Fruit fly (Drosophila melanogaster): ENCODE data around the gene Jon25Biii.
A peak's percentile ranks its signal among the peaks of the same experiment; 100 is the strongest.

The Jon25Biii gene

DNA sequence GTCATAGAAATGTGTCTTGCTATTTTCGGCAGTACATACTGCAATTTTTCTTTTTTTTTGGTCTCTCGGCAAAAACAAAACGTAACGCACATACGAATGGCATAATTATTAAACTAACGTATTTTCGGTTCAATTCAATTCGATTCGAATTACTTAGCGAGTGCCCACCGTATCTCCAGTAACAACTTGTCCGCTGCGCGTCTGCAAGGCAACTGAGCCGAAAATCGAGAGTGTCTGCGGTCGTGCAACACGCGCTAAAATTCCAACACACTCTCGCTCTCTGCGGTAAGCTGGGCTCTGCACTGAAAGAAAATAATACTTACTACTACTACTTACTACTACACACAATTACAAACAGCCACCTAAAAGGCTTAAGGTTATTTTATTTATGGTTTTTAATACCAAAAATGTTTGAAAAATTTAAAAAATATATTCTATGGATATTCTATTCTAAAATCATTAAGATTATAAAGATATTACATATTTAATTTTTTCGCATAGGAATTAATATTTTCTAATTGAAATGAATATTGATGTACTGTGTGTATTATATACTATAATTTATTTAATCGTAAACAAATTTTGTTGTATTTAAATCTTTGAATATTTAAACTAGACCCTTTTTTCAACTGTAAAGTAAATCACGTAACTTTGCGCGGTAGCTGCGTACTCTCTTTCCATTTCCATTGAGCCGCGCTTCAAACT is 43.9 kb downstream of the Jon25Biii start, which contains the start of gene snsl (continued):
- peak in 1 of 2 experiments; percentile 58 for TF ChIP-seq Hr78 (GFP tag; optimal IDR thresholded peaks at IDR 0.05)
- TF ChIP-seq gsb-n (tag; optimal IDR thresholded peaks at IDR 0.05), result peak; percentile 42
- 0 out of 2 replicates have a peak, but pooled peaks have one; percentile 36 for TF ChIP-seq CG42726 (GFP tag; IDR thresholded peaks at IDR 0.05; ENCODE audit: partially characterized antibody)
- TF ChIP-seq kni (GFP tag; optimal IDR thresholded peaks at IDR 0.05), result no peak
- TF ChIP-seq pita (GFP tag; optimal IDR thresholded peaks at IDR 0.05), result no peak
- TF ChIP-seq HHEX (GFP tag; optimal IDR thresholded peaks at IDR 0.05), result peak; percentile 23
- TF ChIP-seq D19A (tag; optimal IDR thresholded peaks at IDR 0.05), result peak; percentile 67
- TF ChIP-seq tgo (GFP tag; IDR thresholded peaks at IDR 0.05), result no peak
- no peak for TF ChIP-seq NC2α (GFP tag; optimal IDR thresholded peaks at IDR 0.05)
- peak; percentile 63 for TF ChIP-seq Ptx1 (GFP tag; IDR thresholded peaks at IDR 0.05)
- TF ChIP-seq Lhr (GFP tag; optimal IDR thresholded peaks at IDR 0.05), result no peak
- no peak for TF ChIP-seq Trl (optimal IDR thresholded peaks at IDR 0.05)
- no peak for TF ChIP-seq Trl (GFP tag; optimal IDR thresholded peaks at IDR 0.05)
- TF ChIP-seq CG17385 (GFP tag; optimal IDR thresholded peaks at IDR 0.05), result peak; percentile 71
- peak; percentile 31 for TF ChIP-seq BtbVII (GFP tag; optimal IDR thresholded peaks at IDR 0.05)
- TF ChIP-seq gem (tag; optimal IDR thresholded peaks at IDR 0.05), result peak; percentile 86
- no peak for TF ChIP-seq so (GFP tag; IDR thresholded peaks at IDR 0.05)
- TF ChIP-seq CG4730 (GFP tag; IDR thresholded peaks at IDR 0.05), result no peak
- TF ChIP-seq ato (GFP tag; IDR thresholded peaks at IDR 0.05; ENCODE audit: partially characterized antibody), result no peak
- TF ChIP-seq sd (tag; optimal IDR thresholded peaks at IDR 0.05), result peak; percentile 55
- TF ChIP-seq psq (GFP tag; optimal IDR thresholded peaks at IDR 0.05), result no peak
- peak; percentile 0 for TF ChIP-seq ind (GFP tag; optimal IDR thresholded peaks at IDR 0.05)
- peak; percentile 0 for TF ChIP-seq mirr (GFP tag; optimal IDR thresholded peaks at IDR 0.05)
- peak; percentile 61 for TF ChIP-seq Hmr (GFP tag; optimal IDR thresholded peaks at IDR 0.05)
- TF ChIP-seq CG18476 (GFP tag; optimal IDR thresholded peaks at IDR 0.05), result peak; percentile 2
- TF ChIP-seq CG15696 (tag; optimal IDR thresholded peaks at IDR 0.05), result peak; percentile 10
- TF ChIP-seq Dek (tag; optimal IDR thresholded peaks at IDR 0.05), result peak; percentile 52
- peak; percentile 8 for TF ChIP-seq CG5245 (GFP tag; optimal IDR thresholded peaks at IDR 0.05)
- peak; percentile 3 for TF ChIP-seq CG6765 (GFP tag; optimal IDR thresholded peaks at IDR 0.05)
- TF ChIP-seq Pdp1 (GFP tag; optimal IDR thresholded peaks at IDR 0.05), result peak; percentile 9 to 12
- peak; percentile 71 for TF ChIP-seq CG9727 (GFP tag; optimal IDR thresholded peaks at IDR 0.05)
- TF ChIP-seq HLH3B (GFP tag; IDR thresholded peaks at IDR 0.05), result peak; percentile 38; the same call in 1 of the 2 replicates
- peak; percentile 40 for TF ChIP-seq CG18599 (GFP tag; optimal IDR thresholded peaks at IDR 0.05)
- TF ChIP-seq CG13424 (tag; optimal IDR thresholded peaks at IDR 0.05), result peak; percentile 88
- TF ChIP-seq Six4 (GFP tag; optimal IDR thresholded peaks at IDR 0.05), result peak; percentile 35
- TF ChIP-seq slbo (GFP tag; IDR thresholded peaks at IDR 0.05), result peak; percentile 29; the same call in 1 of the 2 replicates
- peak; percentile 38; the same call in 1 of the 2 replicates for TF ChIP-seq vvl (GFP tag; IDR thresholded peaks at IDR 0.05)
- TF ChIP-seq CG6175 (GFP tag; IDR thresholded peaks at IDR 0.05), result peak; percentile 16; the same call in 1 of the 3 replicates
- TF ChIP-seq CG8290 (GFP tag; optimal IDR thresholded peaks at IDR 0.05), result no peak
- peak in 1 of 2 experiments; percentile 42 for TF ChIP-seq CG8290 (tag; optimal IDR thresholded peaks at IDR 0.05)
- TF ChIP-seq CG7556 (GFP tag; optimal IDR thresholded peaks at IDR 0.05), result peak; percentile 84
- TF ChIP-seq CHES-1-like (GFP tag; optimal IDR thresholded peaks at IDR 0.05), result no peak
- no peak for TF ChIP-seq CG1602 (GFP tag; optimal IDR thresholded peaks at IDR 0.05)
- peak; percentile 54; the same call in 1 of the 2 replicates for TF ChIP-seq Atf6 (GFP tag; IDR thresholded peaks at IDR 0.05)
- peak; percentile 78 for TF ChIP-seq phol (tag; optimal IDR thresholded peaks at IDR 0.05)
- peak; percentile 16 for TF ChIP-seq CG1233 (GFP tag; optimal IDR thresholded peaks at IDR 0.05)
- TF ChIP-seq CG9876 (GFP tag; optimal IDR thresholded peaks at IDR 0.05), result no peak
- TF ChIP-seq fd96Cb (tag; optimal IDR thresholded peaks at IDR 0.05), result peak; percentile 54
- peak; percentile 84 for TF ChIP-seq CG31441 (GFP tag; IDR thresholded peaks at IDR 0.05)
